Fruit fly (Drosophila melanogaster) whole organism, larva: ENCODE measurements around the gene capu.

Source experiments
- noc ChIP-seq: fragments of 200-800 bp; sonication (Bioruptor generic); optimal IDR thresholded peaks from 3 replicates; lab custom pipeline; 2019; ENCODE audit warnings: missing biosample characterization, mild to moderate bottlenecking, missing genetic modification characterization, moderate library complexity

Gene capu

dm6 chr2L:3883939-3884338 lies 18.7 kb downstream of the capu start:
- TF ChIP-seq noc = no peak

dm6 chr2L:3882172-3882571 lies 20.5 kb downstream of the capu start:
- no peak for TF ChIP-seq noc

dm6 chr2L:3881164-3881563 lies 21.5 kb downstream of the capu start:
- TF ChIP-seq noc = no peak

- TF ChIP-seq noc = peak; percentile 89
Measured at dm6 chr2L:3880048-3880447, 22.6 kb downstream of the capu start.

- no peak for TF ChIP-seq noc
Measured at dm6 chr2L:3877011-3877410, 25.6 kb downstream of the capu start.

dm6 chr2L:3872283-3872682 lies 30.4 kb downstream of the capu start, which contains the start of gene CG31957:
Gene CG31957 (minus strand): TSS chr2L:3872458.
- TF ChIP-seq noc = no peak

dm6 chr2L:3867474-3868082 lies 35.1 kb downstream of the capu start, which contains the start of gene Cep97:
Gene Cep97 (plus strand): TSS chr2L:3867697.
- no peak for TF ChIP-seq noc

- no peak for TF ChIP-seq noc
Measured at dm6 chr2L:3862437-3863041, 40.1 kb downstream of the capu start, which contains the start of gene TTLL4B. Gene TTLL4B (plus strand): TSS chr2L:3862668.

- TF ChIP-seq noc = no peak
Measured at dm6 chr2L:3861388-3861787, 41.3 kb downstream of the capu start.

dm6 chr2L:3858118-3858517 lies 44.5 kb downstream of the capu start:
- no peak for TF ChIP-seq noc

- TF ChIP-seq noc = no peak
Measured at dm6 chr2L:3856372-3856771, 46.3 kb downstream of the capu start.

- no peak for TF ChIP-seq noc
Measured at dm6 chr2L:3855528-3856189, 47.0 kb downstream of the capu start.

dm6 chr2L:3853507-3854030 lies 49.1 kb downstream of the capu start:
- no peak for TF ChIP-seq noc

dm6 chr2L:3852120-3852519 lies 50.5 kb downstream of the capu start:
- no peak for TF ChIP-seq noc

- TF ChIP-seq noc = no peak
Measured at dm6 chr2L:3851308-3851707, 51.4 kb downstream of the capu start.

dm6 chr2L:3847908-3848307 lies 54.8 kb downstream of the capu start:
- TF ChIP-seq noc = no peak

- no peak for TF ChIP-seq noc
Measured at dm6 chr2L:3846520-3846919, 56.1 kb downstream of the capu start.
